Worm (Caenorhabditis elegans): ENCODE measurements around the gene Y67D8C.22.
A peak's percentile ranks its signal among the peaks of the same experiment; 100 is the strongest.

The Y67D8C.22 gene

DNA sequence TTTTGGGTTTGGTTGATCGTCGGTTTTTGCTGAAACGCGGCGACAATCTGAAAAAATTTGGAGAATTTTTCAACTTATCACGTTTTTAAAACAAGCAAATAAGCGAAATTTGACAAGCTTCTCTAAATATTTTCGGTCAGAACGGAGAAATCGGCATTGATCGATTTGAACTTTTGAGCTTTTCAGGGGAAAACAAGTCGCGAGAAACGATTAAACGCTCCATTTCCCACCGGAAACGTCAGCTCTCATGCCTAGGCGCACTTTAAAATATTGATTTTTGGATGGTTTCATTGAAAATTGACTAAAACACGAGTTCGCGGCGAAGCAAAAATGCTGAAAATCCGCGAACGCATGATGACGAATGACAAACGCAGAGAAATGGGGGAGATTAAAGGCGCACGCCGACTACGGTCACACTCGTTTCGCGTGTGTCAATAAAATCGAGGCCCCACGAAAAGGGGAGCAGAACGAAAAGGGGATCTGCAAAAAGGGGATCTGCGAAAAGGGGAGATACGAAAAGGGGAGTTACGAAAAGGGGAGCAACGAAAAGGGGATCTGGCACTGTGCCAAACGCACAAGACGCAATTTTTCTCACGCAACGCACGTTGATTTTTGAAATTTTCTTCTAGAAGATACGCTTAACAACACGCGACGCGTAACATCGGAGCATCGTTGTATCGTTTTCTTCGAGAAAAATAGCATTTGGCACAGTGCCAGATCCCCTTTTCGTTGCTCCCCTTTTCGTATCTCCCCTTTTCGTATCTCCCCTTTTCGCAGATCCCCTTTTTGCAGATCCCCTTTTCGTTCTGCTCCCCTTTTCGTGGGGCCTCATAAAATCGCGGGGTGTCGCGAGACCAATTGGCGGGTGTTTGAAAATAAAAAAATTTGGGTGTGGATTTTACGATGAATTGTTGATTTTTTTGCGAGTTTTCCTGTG, 25.8 kb downstream of the Y67D8C.22 start, which contains the start of gene eel-1:
Gene eel-1, minus strand, starts transcription at position 51 of the 937 bp plus-strand sequence.
- TF ChIP-seq snpc-4 (GFP tag; optimal IDR thresholded peaks at IDR 0.05): peak; percentile 75
- TF ChIP-seq snpc-4 (tag; optimal IDR thresholded peaks at IDR 0.05): peak; percentile 2 to 75 (median 70)
- peak; percentile 90 for TF ChIP-seq zim-3 (tag; optimal IDR thresholded peaks at IDR 0.05)
- peak; percentile 72; the same call in 1 of the 2 replicates for TF ChIP-seq F39B2.1 (GFP tag; IDR thresholded peaks at IDR 0.05)
- peak; percentile 95 for TF ChIP-seq C06A6.2 (GFP tag; conservative IDR thresholded peaks at IDR 0.05)
- peak; percentile 58 for TF ChIP-seq F23B12.7 (tag; optimal IDR thresholded peaks at IDR 0.05; ENCODE audit: insufficient read depth)
- TF ChIP-seq bed-1 (GFP tag; IDR thresholded peaks at IDR 0.05): peak; percentile 94
- peak; percentile 90 for TF ChIP-seq hmg-1.2 (GFP tag; IDR thresholded peaks at IDR 0.05)
- peak; percentile 88 for TF ChIP-seq ccch-3 (GFP tag; optimal IDR thresholded peaks at IDR 0.05)
- TF ChIP-seq lin-35 (GFP tag; optimal IDR thresholded peaks at IDR 0.05): peak in 2 of 3 experiments; percentile 84 to 95
- peak; percentile 98 for TF ChIP-seq pbrm-1 (GFP tag; IDR thresholded peaks at IDR 0.05)
- peak; percentile 91 for TF ChIP-seq lin-26 (GFP tag; IDR thresholded peaks at IDR 0.05)
- peak; percentile 75 for TF ChIP-seq die-1 (tag; optimal IDR thresholded peaks at IDR 0.05)
- peak; percentile 99 for TF ChIP-seq nfyb-1 (GFP tag; IDR thresholded peaks at IDR 0.05)
- TF ChIP-seq lin-40 (tag; optimal IDR thresholded peaks at IDR 0.05): peak; percentile 95
- TF ChIP-seq Y67H2A.10 (GFP tag; conservative IDR thresholded peaks at IDR 0.05): peak; percentile 96
- TF ChIP-seq ceh-58 (GFP tag; IDR thresholded peaks at IDR 0.05): peak; percentile 95
- peak; percentile 62 for TF ChIP-seq xnd-1 (tag; optimal IDR thresholded peaks at IDR 0.05)
- peak; percentile 53 for TF ChIP-seq hrde-1 (tag; optimal IDR thresholded peaks at IDR 0.05; ENCODE audit: borderline replicate concordance)
- peak; percentile 68 for TF ChIP-seq F10E7.11 (tag; optimal IDR thresholded peaks at IDR 0.05)
- peak; percentile 94 for TF ChIP-seq madf-10 (tag; optimal IDR thresholded peaks at IDR 0.05)
- peak; percentile 42 for TF ChIP-seq ceh-79 (tag; optimal IDR thresholded peaks at IDR 0.05)
- TF ChIP-seq Y79H2A.3 (GFP tag; conservative IDR thresholded peaks at IDR 0.05): peak; percentile 99
- TF ChIP-seq ztf-6 (GFP tag; IDR thresholded peaks at IDR 0.05): peak; percentile 97
- peak; percentile 34 for TF ChIP-seq F57C9.4 (tag; optimal IDR thresholded peaks at IDR 0.05)
- peak; percentile 98 for TF ChIP-seq ekl-4 (GFP tag; IDR thresholded peaks at IDR 0.05)
- TF ChIP-seq cebp-1 (GFP tag; IDR thresholded peaks at IDR 0.05): peak; percentile 90
- TF ChIP-seq cebp-1 (tag; optimal IDR thresholded peaks at IDR 0.05): peak; percentile 91
- TF ChIP-seq ztf-3 (GFP tag; optimal IDR thresholded peaks at IDR 0.05): peak; percentile 71
- peak; percentile 55 for TF ChIP-seq mel-28 (tag; optimal IDR thresholded peaks at IDR 0.05; ENCODE audit: borderline replicate concordance)
- TF ChIP-seq T07F8.4 (tag; optimal IDR thresholded peaks at IDR 0.05): peak; percentile 85
- peak; percentile 74 for TF ChIP-seq tbp1 (GFP tag; optimal IDR thresholded peaks at IDR 0.05)
- TF ChIP-seq nhr-90 (tag; optimal IDR thresholded peaks at IDR 0.05): peak; percentile 72
- peak; percentile 86 for TF ChIP-seq dpl-1 (GFP tag; optimal IDR thresholded peaks at IDR 0.05)
- TF ChIP-seq atf-7 (tag; optimal IDR thresholded peaks at IDR 0.05): peak; percentile 87
- TF ChIP-seq madf-6 (GFP tag; IDR thresholded peaks at IDR 0.05): peak; percentile 98
- peak; percentile 76 for TF ChIP-seq snpc-3.4 (tag; optimal IDR thresholded peaks at IDR 0.05)
- peak; percentile 96 for TF ChIP-seq attf-5 (GFP tag; optimal IDR thresholded peaks at IDR 0.05)
- peak; percentile 94 for TF ChIP-seq B0336.3 (GFP tag; IDR thresholded peaks at IDR 0.05)
- peak; percentile 83 for TF ChIP-seq efl-1 (GFP tag; optimal IDR thresholded peaks at IDR 0.05)
- TF ChIP-seq egl-44 (GFP tag; IDR thresholded peaks at IDR 0.05): peak; percentile 98
- peak; percentile 95 for TF ChIP-seq ceh-27 (GFP tag; optimal IDR thresholded peaks at IDR 0.05)
- TF ChIP-seq somi-1 (GFP tag; optimal IDR thresholded peaks at IDR 0.05): peak; percentile 89
- peak; percentile 90; the same call in 1 of the 2 replicates for TF ChIP-seq lag-1 (GFP tag; IDR thresholded peaks at IDR 0.05)
- TF ChIP-seq ceh-100 (GFP tag; IDR thresholded peaks at IDR 0.05): peak; percentile 100
- peak; percentile 99 for TF ChIP-seq ztf-25 (GFP tag; IDR thresholded peaks at IDR 0.05)
